Worm (Caenorhabditis elegans): ENCODE results near the gene T06E6.15.

DNA sequence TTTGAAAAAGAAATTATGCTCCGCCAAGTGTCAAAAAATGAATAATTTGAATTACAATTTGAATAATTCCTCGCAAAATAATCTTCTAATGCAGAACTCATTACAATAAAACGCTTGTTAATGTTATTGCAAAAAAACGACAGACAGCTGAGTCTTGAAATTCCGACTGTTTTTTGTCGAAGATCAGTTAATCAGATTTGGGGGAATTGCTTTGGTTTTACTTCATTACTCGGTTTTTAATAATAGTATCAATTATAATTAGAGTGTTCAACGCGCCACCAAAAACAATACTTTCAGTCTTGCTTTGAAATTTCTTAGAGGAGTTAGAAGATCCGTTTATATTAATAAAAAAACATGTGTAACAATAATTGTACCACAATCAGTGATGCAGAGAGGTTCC lies 21.7 kb downstream of the T06E6.15 start, which contains the start of gene srh-122:
- no peak for TF ChIP-seq pha-4 (tag; optimal IDR thresholded peaks at IDR 0.05)
- no peak for TF ChIP-seq sea-2 (GFP tag; optimal IDR thresholded peaks at IDR 0.05)
- TF ChIP-seq nhr-77 (tag; optimal IDR thresholded peaks at IDR 0.05): no peak
- TF ChIP-seq snpc-4 (tag; optimal IDR thresholded peaks at IDR 0.05): no peak
- no peak for TF ChIP-seq elt-1 (tag; optimal IDR thresholded peaks at IDR 0.05)
- no peak for TF ChIP-seq nhr-11 (tag; optimal IDR thresholded peaks at IDR 0.05)
- TF ChIP-seq nhr-237 (tag; optimal IDR thresholded peaks at IDR 0.05): no peak
- no peak for TF ChIP-seq lin-39 (tag; optimal IDR thresholded peaks at IDR 0.05)
